Worm (Caenorhabditis elegans) whole organism, L2 larva: ENCODE data around the gene F56D2.3.

Experiments used
- C34F6.9 ChIP-seq: fragments of 150-350 bp; optimal IDR thresholded peaks from 2 replicates; lab custom pipeline; 2014; ENCODE audit warnings: missing biosample characterization, missing genetic modification characterization
- F13H6.1 ChIP-seq: sonication (generic microtip); optimal IDR thresholded peaks from 2 replicates; lab custom pipeline; 2016; ENCODE audit warnings: missing genetic modification characterization, missing compliant biosample characterization
- Y55F3AM.14 ChIP-seq: fragments of 200-800 bp; sonication (Bioruptor generic); optimal IDR thresholded peaks from 2 replicates; lab custom pipeline; 2018; ENCODE audit warnings: mild to moderate bottlenecking, missing genetic modification characterization, missing compliant biosample characterization
- alr-1 ChIP-seq: fragments of 150-350 bp; optimal IDR thresholded peaks from 2 replicates; lab custom pipeline; 2014; ENCODE audit warnings: missing biosample characterization, missing genetic modification characterization
- aly-2 ChIP-seq: fragments of 150-350 bp; optimal IDR thresholded peaks from 2 replicates; lab custom pipeline; 2014; ENCODE audit warnings: missing biosample characterization, missing genetic modification characterization
- ama-1 ChIP-seq: fragments of 150-350 bp; optimal IDR thresholded peaks from 2 replicates; lab custom pipeline; 2018; ENCODE audit warnings: inconsistent platforms
- blmp-1 ChIP-seq: sonication (generic microtip); optimal IDR thresholded peaks from 2 replicates; lab custom pipeline; 2017; ENCODE audit warnings: missing genetic modification characterization, mild to moderate bottlenecking, missing compliant biosample characterization, antibody characterized with exemption, moderate library complexity; ENCODE audit not compliant: insufficient read depth
- ceh-82 ChIP-seq: fragments of 150-350 bp; optimal IDR thresholded peaks from 2 replicates; lab custom pipeline; 2014; ENCODE audit warnings: missing biosample characterization, missing genetic modification characterization
- crh-2 ChIP-seq: sonication (generic microtip); optimal IDR thresholded peaks from 2 replicates; lab custom pipeline; 2017; ENCODE audit warnings: missing biosample characterization, missing genetic modification characterization
- dmd-4 ChIP-seq: sonication (generic microtip); optimal IDR thresholded peaks from 2 replicates; lab custom pipeline; 2017; ENCODE audit warnings: missing biosample characterization, missing genetic modification characterization
- egl-27 ChIP-seq: sonication (generic microtip); optimal IDR thresholded peaks from 3 replicates; lab custom pipeline; 2017; ENCODE audit warnings: missing biosample characterization, missing genetic modification reagents, missing genetic modification characterization
- elt-1 ChIP-seq: fragments of 150-350 bp; optimal IDR thresholded peaks from 2 replicates; lab custom pipeline; 2014; ENCODE audit warnings: missing biosample characterization, missing genetic modification characterization
- gmeb-1 ChIP-seq: fragments of 150-350 bp; optimal IDR thresholded peaks from 2 replicates; lab custom pipeline; 2014; ENCODE audit warnings: missing biosample characterization, missing genetic modification characterization
- lin-11 ChIP-seq: fragments of 150-350 bp; sonication (generic microtip); optimal IDR thresholded peaks from 2 replicates; lab custom pipeline; 2014; ENCODE audit warnings: missing biosample characterization, missing genetic modification characterization, inconsistent platforms, mixed read lengths
- lsy-2 ChIP-seq, 2 experiments: fragments of 150-350 bp in 1 of 2; sonication (generic microtip) in 1 of 2; optimal IDR thresholded peaks; 2 replicates each; lab custom pipeline; 2014 to 2017; ENCODE audit warnings: missing biosample characterization in 2 of 2, missing genetic modification characterization in 2 of 2
- mab-5 ChIP-seq: fragments of 150-350 bp; optimal IDR thresholded peaks from 2 replicates; lab custom pipeline; 2014; ENCODE audit warnings: missing biosample characterization, missing genetic modification characterization
- mdl-1 ChIP-seq, 2 experiments: fragments of 150-350 bp in 1 of 2; sonication (generic microtip) in 1 of 2; optimal IDR thresholded peaks; 2 replicates each; lab custom pipeline; 2017; ENCODE audit warnings: missing biosample characterization in 2 of 2, missing genetic modification characterization in 2 of 2
- nhr-129 ChIP-seq: fragments of 150-350 bp; optimal IDR thresholded peaks from 2 replicates; lab custom pipeline; 2014; ENCODE audit warnings: missing biosample characterization, missing genetic modification characterization
- nhr-25 ChIP-seq: fragments of 150-350 bp; sonication (generic microtip); optimal IDR thresholded peaks from 3 replicates; lab custom pipeline; 2014; ENCODE audit warnings: missing biosample characterization, missing genetic modification characterization
- peb-1 ChIP-seq: fragments of 150-350 bp; optimal IDR thresholded peaks from 2 replicates; lab custom pipeline; 2014; ENCODE audit warnings: missing biosample characterization, missing genetic modification characterization
- sma-3 ChIP-seq: sonication (generic microtip); optimal IDR thresholded peaks from 2 replicates; lab custom pipeline; 2016; ENCODE audit warnings: missing genetic modification reagents, missing genetic modification characterization, missing compliant biosample characterization
- sma-9 ChIP-seq, 2 experiments: fragments of 150-350 bp in 1 of 2; sonication (generic microtip) in 1 of 2; optimal IDR thresholded peaks; 2 replicates each; lab custom pipeline; 2014 to 2016; ENCODE audit warnings: missing genetic modification characterization in 2 of 2, mild to moderate bottlenecking in 1 of 2, missing biosample characterization in 1 of 2, missing compliant biosample characterization in 1 of 2, missing genetic modification reagents in 1 of 2, moderate library complexity in 1 of 2
- unc-39 ChIP-seq: fragments of 150-350 bp; optimal IDR thresholded peaks from 2 replicates; lab custom pipeline; 2014; ENCODE audit warnings: missing biosample characterization, missing genetic modification characterization
- unc-55 ChIP-seq: fragments of 150-350 bp; sonication (generic microtip); optimal IDR thresholded peaks from 3 replicates; lab custom pipeline; 2014; ENCODE audit warnings: missing biosample characterization, missing genetic modification reagents, missing genetic modification characterization
- unc-62 ChIP-seq: fragments of 150-350 bp; optimal IDR thresholded peaks from 2 replicates; lab custom pipeline; 2014; ENCODE audit warnings: missing biosample characterization, missing genetic modification reagents, missing genetic modification characterization
- ztf-1 ChIP-seq: fragments of 200-800 bp; sonication (Bioruptor generic); conservative IDR thresholded peaks from 2 replicates; pipeline ENCODE4 v1.3.6; 2022; ENCODE audit warnings: missing genetic modification characterization, missing compliant biosample characterization
- ztf-11 ChIP-seq: sonication (generic microtip); optimal IDR thresholded peaks from 2 replicates; lab custom pipeline; 2017; ENCODE audit warnings: missing biosample characterization, missing genetic modification characterization
- ztf-4 ChIP-seq: fragments of 150-350 bp; optimal IDR thresholded peaks from 2 replicates; lab custom pipeline; 2014; ENCODE audit warnings: missing biosample characterization, missing genetic modification characterization

The F56D2.3 gene

ce11 chrIII:5565699-5566098 lies 19.0 kb upstream of the F56D2.3 start:
- TF ChIP-seq nhr-129 (tag; lab: Kevin White, UChicago) (peak; percentile 29), F13H6.1 (tag; lab: Kevin White, UChicago) (no peak)

- TF ChIP-seq sma-3 (GFP tag; lab: Kevin White, UChicago) (no peak), lsy-2 (tag; optimal IDR thresholded peaks at IDR 0.05; lab: Kevin White, UChicago) (no peak), ama-1 (lab: Kevin White, UChicago) (no peak), blmp-1 (tag; lab: Kevin White, UChicago) (no peak), lin-11 (tag; lab: Kevin White, UChicago) (no peak), egl-27 (tag; lab: Kevin White, UChicago) (no peak), dmd-4 (no peak)
Observed at ce11 chrIII:5566496-5566895, 18.3 kb upstream of the F56D2.3 start.

ce11 chrIII:5568265-5568664 lies 16.5 kb upstream of the F56D2.3 start:
- TF ChIP-seq unc-62 (GFP tag; lab: Kevin White, UChicago) = no peak
- TF ChIP-seq sma-9 (GFP tag; optimal IDR thresholded peaks at IDR 0.05; lab: Kevin White, UChicago) = no peak
- no peak for TF ChIP-seq sma-9 (tag; optimal IDR thresholded peaks at IDR 0.05; lab: Kevin White, UChicago)
- no peak for TF ChIP-seq gmeb-1 (tag; lab: Kevin White, UChicago)
- TF ChIP-seq unc-39 (tag; lab: Kevin White, UChicago) = no peak

ce11 chrIII:5568679-5569078 lies 16.1 kb upstream of the F56D2.3 start, which contains the start of gene nspb-12:
Gene nspb-12, minus strand, starts transcription at chrIII:5568779.
- TF ChIP-seq ztf-1 (GFP tag; lab: Robert Waterston, UW) (no peak), nhr-129 (tag; lab: Kevin White, UChicago) (no peak), F13H6.1 (tag; lab: Kevin White, UChicago) (no peak), nhr-25 (tag; lab: Kevin White, UChicago) (no peak), ztf-11 (tag; lab: Kevin White, UChicago) (no peak), unc-62 (GFP tag; lab: Kevin White, UChicago) (no peak), Y55F3AM.14 (GFP tag; lab: Kevin White, UChicago) (no peak), crh-2 (tag; lab: Kevin White, UChicago) (no peak)

ce11 chrIII:5570814-5571443 lies 13.8 kb upstream of the F56D2.3 start:
- TF ChIP-seq peb-1 (no peak), aly-2 (tag; lab: Kevin White, UChicago) (no peak), mdl-1 (tag; optimal IDR thresholded peaks at IDR 0.05; lab: Kevin White, UChicago) (no peak), nhr-129 (tag; lab: Kevin White, UChicago) (peak; percentile 4), lsy-2 (tag; optimal IDR thresholded peaks at IDR 0.05; lab: Kevin White, UChicago) (peak in 1 of 2 experiments; percentile 15), mab-5 (tag; lab: Kevin White, UChicago) (peak; percentile 78), unc-55 (GFP tag; lab: Kevin White, UChicago) (peak; percentile 90)

- TF ChIP-seq blmp-1 (tag; lab: Kevin White, UChicago) (no peak), C34F6.9 (tag; lab: Kevin White, UChicago) (peak; percentile 11), lsy-2 (tag; optimal IDR thresholded peaks at IDR 0.05; lab: Kevin White, UChicago) (peak in 1 of 2 experiments; percentile 0), mdl-1 (tag; optimal IDR thresholded peaks at IDR 0.05; lab: Kevin White, UChicago) (no peak), nhr-129 (tag; lab: Kevin White, UChicago) (peak; percentile 6)
Observed at ce11 chrIII:5572806-5573205, 11.9 kb upstream of the F56D2.3 start.

- TF ChIP-seq ztf-4 (tag; lab: Kevin White, UChicago) (no peak), ceh-82 (tag; lab: Kevin White, UChicago) (no peak), crh-2 (tag; lab: Kevin White, UChicago) (no peak), elt-1 (no peak), alr-1 (tag; lab: Kevin White, UChicago) (no peak)
Observed at ce11 chrIII:5573694-5574093, 11.1 kb upstream of the F56D2.3 start, which contains the start of gene molo-1. Gene molo-1, plus strand, starts transcription at chrIII:5573994.
